Worm (Caenorhabditis elegans) whole organism, L4 larva: ENCODE results near the gene nspb-11.
A peak's percentile ranks its signal among the peaks of the same experiment; 100 is the strongest.

Experiments used
- F26F4.8 ChIP-seq: fragments of 200-800 bp; sonication (Bioruptor generic); conservative IDR thresholded peaks from 2 replicates; pipeline ENCODE4 v1.3.6; 2022; ENCODE audit warnings: missing genetic modification characterization, missing compliant biosample characterization
- F44E2.7 ChIP-seq: fragments of 200-800 bp; sonication (Bioruptor generic); IDR thresholded peaks from 2 replicates; pipeline ENCODE4 v2.1.2; 2022; ENCODE audit warnings: missing genetic modification characterization, missing compliant biosample characterization
- T26A8.4 ChIP-seq: fragments of 200-800 bp; sonication (Bioruptor generic); IDR thresholded peaks from 2 replicates; pipeline ENCODE4 v1.3.6; 2022; ENCODE audit warnings: missing genetic modification characterization, missing compliant biosample characterization
- aha-1 ChIP-seq: fragments of 150-350 bp; peaks from one replicate; lab custom pipeline; 2014; ENCODE audit warnings: missing biosample characterization, missing genetic modification characterization
- ama-1 ChIP-seq: fragments of 150-350 bp; optimal IDR thresholded peaks from 2 replicates; lab custom pipeline; 2014; ENCODE audit warnings: inconsistent platforms, mixed read lengths
- arid-1 ChIP-seq: fragments of 200-800 bp; sonication (Bioruptor generic); conservative IDR thresholded peaks from 2 replicates; pipeline ENCODE4 v1.3.6; 2022; ENCODE audit warnings: missing genetic modification reagents, missing genetic modification characterization, missing compliant biosample characterization
- attf-4 ChIP-seq: sonication (generic microtip); optimal IDR thresholded peaks from 3 replicates; lab custom pipeline; 2017; ENCODE audit warnings: missing biosample characterization, missing genetic modification characterization
- ceh-44 ChIP-seq: fragments of 200-800 bp; sonication (Bioruptor generic); IDR thresholded peaks from 2 replicates; pipeline ENCODE4 v1.3.6; 2022; ENCODE audit warnings: missing genetic modification reagents, missing genetic modification characterization, missing compliant biosample characterization
- ceh-82 ChIP-seq: sonication (generic microtip); optimal IDR thresholded peaks from 2 replicates; lab custom pipeline; 2017; ENCODE audit warnings: missing biosample characterization, missing genetic modification characterization
- ces-1 ChIP-seq: fragments of 150-350 bp; sonication (generic microtip); optimal IDR thresholded peaks from 4 replicates; lab custom pipeline; 2014; ENCODE audit warnings: missing biosample characterization, missing genetic modification reagents, missing genetic modification characterization
- ctbp-1 ChIP-seq: fragments of 200-800 bp; sonication (Bioruptor generic); IDR thresholded peaks from 2 replicates; pipeline ENCODE4 v1.3.6; 2022; ENCODE audit warnings: missing genetic modification reagents, missing genetic modification characterization, missing compliant biosample characterization
- daf-12 ChIP-seq: fragments of 150-350 bp; optimal IDR thresholded peaks from 2 replicates; lab custom pipeline; 2014; ENCODE audit warnings: missing biosample characterization, missing genetic modification reagents, missing genetic modification characterization
- daf-16 ChIP-seq, 3 experiments: sonication (generic microtip); optimal IDR thresholded peaks; 2 replicates each; lab custom pipeline; 2016 to 2017; ENCODE audit warnings: missing genetic modification characterization in 3 of 3, missing genetic modification reagents in 3 of 3, mild to moderate bottlenecking in 2 of 3, missing compliant biosample characterization in 2 of 3, missing biosample characterization in 1 of 3, moderate library complexity in 1 of 3
- daf-19 ChIP-seq: fragments of 200-800 bp; sonication (Bioruptor generic); conservative IDR thresholded peaks from 2 replicates; pipeline ENCODE4 v1.3.6; 2022; ENCODE audit warnings: missing genetic modification characterization, missing compliant biosample characterization
- dmd-6 ChIP-seq: fragments of 200-800 bp; sonication (Bioruptor generic); IDR thresholded peaks from 2 replicates; pipeline ENCODE4 v1.3.6; 2022; ENCODE audit warnings: missing genetic modification reagents, missing genetic modification characterization, missing compliant biosample characterization
- dmd-8 ChIP-seq: fragments of 200-800 bp; sonication (Bioruptor generic); IDR thresholded peaks from 2 replicates; pipeline ENCODE4 v1.3.6; 2022; ENCODE audit warnings: missing genetic modification characterization, missing compliant biosample characterization
- egl-27 ChIP-seq: sonication (generic microtip); optimal IDR thresholded peaks from 3 replicates; lab custom pipeline; 2017; ENCODE audit warnings: missing biosample characterization, missing genetic modification reagents, missing genetic modification characterization
- hif-1 ChIP-seq, 2 experiments: sonication (generic microtip); optimal IDR thresholded peaks; 2 replicates each; lab custom pipeline; 2016 to 2017; ENCODE audit warnings: missing compliant biosample characterization in 2 of 2, missing genetic modification characterization in 2 of 2, missing genetic modification reagents in 2 of 2, missing genotype in 2 of 2, mild to moderate bottlenecking in 1 of 2
- hlh-30 ChIP-seq: sonication (generic microtip); optimal IDR thresholded peaks from 2 replicates; lab custom pipeline; 2017; ENCODE audit warnings: antibody characterized with exemption, mild to moderate bottlenecking, missing genetic modification characterization, missing compliant biosample characterization; ENCODE audit not compliant: insufficient read depth
- hmg-1.1 ChIP-seq: fragments of 200-800 bp; sonication (Bioruptor generic); IDR thresholded peaks from 2 replicates; pipeline ENCODE4 v1.3.6; 2022; ENCODE audit warnings: missing genetic modification reagents, missing genetic modification characterization, missing compliant biosample characterization
- lin-15B ChIP-seq: fragments of 150-350 bp; sonication (generic microtip); optimal IDR thresholded peaks from 3 replicates; lab custom pipeline; 2014; ENCODE audit warnings: missing biosample characterization, missing genetic modification characterization
- lsy-2 ChIP-seq, 2 experiments: fragments of 150-350 bp in 1 of 2; sonication (generic microtip) in 1 of 2; optimal IDR thresholded peaks; 2 replicates each; lab custom pipeline; 2014 to 2017; ENCODE audit warnings: missing biosample characterization in 2 of 2, missing genetic modification characterization in 2 of 2
- madf-5 ChIP-seq, 2 experiments: fragments of 200-800 bp; sonication (Bioruptor generic); IDR thresholded peaks; 2 replicates each; pipeline ENCODE4 v1.3.6; 2022; ENCODE audit warnings: missing compliant biosample characterization in 2 of 2, missing genetic modification characterization in 2 of 2
- mes-2 ChIP-seq: sonication (generic microtip); optimal IDR thresholded peaks from 2 replicates; lab custom pipeline; 2016; ENCODE audit warnings: missing genotype, mild to moderate bottlenecking, missing genetic modification characterization, missing compliant biosample characterization; ENCODE audit not compliant: poor library complexity, severe bottlenecking
- mxl-2 ChIP-seq: fragments of 200-800 bp; sonication (Bioruptor generic); conservative IDR thresholded peaks from 2 replicates; pipeline ENCODE4 v1.3.6; 2022; ENCODE audit warnings: missing genetic modification reagents, missing genetic modification characterization, missing compliant biosample characterization
- nhr-10 ChIP-seq: fragments of 150-350 bp; optimal IDR thresholded peaks from 2 replicates; lab custom pipeline; 2014; ENCODE audit warnings: missing biosample characterization, missing genetic modification characterization
- nhr-11 ChIP-seq: fragments of 150-350 bp; optimal IDR thresholded peaks from 2 replicates; lab custom pipeline; 2014; ENCODE audit warnings: missing biosample characterization, missing genetic modification characterization
- nhr-237 ChIP-seq: sonication (generic microtip); optimal IDR thresholded peaks from 2 replicates; lab custom pipeline; 2017; ENCODE audit warnings: missing biosample characterization, missing genetic modification characterization
- nhr-77 ChIP-seq: fragments of 150-350 bp; optimal IDR thresholded peaks from 2 replicates; lab custom pipeline; 2014; ENCODE audit warnings: missing biosample characterization, missing genetic modification characterization
- sdz-12 ChIP-seq: fragments of 200-800 bp; sonication (Bioruptor generic); optimal IDR thresholded peaks from 2 replicates; lab custom pipeline; 2018; ENCODE audit warnings: mild to moderate bottlenecking, missing genetic modification characterization, missing compliant biosample characterization
- skn-1 ChIP-seq: fragments of 150-350 bp; optimal IDR thresholded peaks from 2 replicates; lab custom pipeline; 2014; ENCODE audit warnings: missing biosample characterization, missing genetic modification characterization
- snpc-1.2 ChIP-seq: fragments of 200-800 bp; sonication (Bioruptor generic); IDR thresholded peaks from 2 replicates; pipeline ENCODE4 v1.3.6; 2022; ENCODE audit warnings: missing genetic modification reagents, missing genetic modification characterization, missing compliant biosample characterization
- snpc-4 ChIP-seq: fragments of 150-350 bp; optimal IDR thresholded peaks from 2 replicates; lab custom pipeline; 2014; ENCODE audit warnings: missing biosample characterization, missing genetic modification characterization
- tag-97 ChIP-seq: fragments of 200-800 bp; sonication (Bioruptor generic); IDR thresholded peaks from 2 replicates; pipeline ENCODE4 v1.3.6; 2022; ENCODE audit warnings: missing genetic modification characterization, missing compliant biosample characterization
- tra-1 ChIP-seq: fragments of 200-800 bp; sonication (Bioruptor generic); IDR thresholded peaks from 2 replicates; pipeline ENCODE4 v1.3.6; 2022; ENCODE audit warnings: missing genetic modification reagents, missing genetic modification characterization, missing compliant biosample characterization
- unc-39 ChIP-seq: sonication (generic microtip); optimal IDR thresholded peaks from 2 replicates; lab custom pipeline; 2017; ENCODE audit warnings: missing biosample characterization, missing genetic modification characterization
- unc-62 ChIP-seq, 3 experiments: fragments of 150-350 bp in 1 of 3; sonication (generic microtip); optimal IDR thresholded peaks in 2 of 3; peaks in 1 of 3; 1 replicate in 1 of 3; 2 replicates in 2 of 3; lab custom pipeline; 2014 to 2017; ENCODE audit warnings: missing biosample characterization in 3 of 3, missing genetic modification characterization in 3 of 3, missing genetic modification reagents in 3 of 3, missing genotype in 1 of 3
- zag-1 ChIP-seq: fragments of 150-350 bp; optimal IDR thresholded peaks from 2 replicates; lab custom pipeline; 2014; ENCODE audit warnings: missing biosample characterization, missing genetic modification characterization
- zip-11 ChIP-seq: fragments of 200-800 bp; sonication (Bioruptor generic); IDR thresholded peaks from 2 replicates; pipeline ENCODE4 v1.3.6; 2022; ENCODE audit warnings: missing genetic modification characterization, missing compliant biosample characterization

Gene nspb-11

DNA sequence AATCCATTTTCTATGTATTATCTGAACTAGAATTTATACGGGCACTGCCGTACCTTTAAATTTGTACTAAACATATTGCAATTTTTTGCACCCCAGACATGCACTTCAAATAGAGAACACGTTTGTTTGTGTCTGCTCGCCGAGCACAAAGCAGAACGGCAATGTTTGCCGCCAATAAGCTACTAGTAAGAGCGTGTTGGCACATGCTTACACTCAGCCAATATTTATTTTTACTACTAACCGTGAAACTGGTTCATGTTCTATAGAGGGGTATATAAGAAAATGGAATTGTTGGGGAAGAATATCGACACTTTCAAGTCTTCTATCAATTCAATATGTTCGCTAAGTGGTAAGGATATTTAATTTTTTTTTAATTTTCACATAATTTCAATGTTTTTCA is at the start of gene nspb-11:
Gene nspb-11, plus strand, starts transcription at position 301 of the 400 bp plus-strand sequence.
- TF ChIP-seq snpc-1.2 (GFP tag; lab: Robert Waterston, UW): no peak
- TF ChIP-seq dmd-6: no peak
- TF ChIP-seq lsy-2 (tag; optimal IDR thresholded peaks at IDR 0.05; lab: Kevin White, UChicago): no peak
- peak in 1 of 2 experiments; percentile 13 for TF ChIP-seq unc-62 (GFP tag; optimal IDR thresholded peaks at IDR 0.05 in 1 of 2; lab: Kevin White, UChicago)
- no peak for TF ChIP-seq unc-62 (tag; optimal IDR thresholded peaks at IDR 0.05; lab: Kevin White, UChicago)

DNA sequence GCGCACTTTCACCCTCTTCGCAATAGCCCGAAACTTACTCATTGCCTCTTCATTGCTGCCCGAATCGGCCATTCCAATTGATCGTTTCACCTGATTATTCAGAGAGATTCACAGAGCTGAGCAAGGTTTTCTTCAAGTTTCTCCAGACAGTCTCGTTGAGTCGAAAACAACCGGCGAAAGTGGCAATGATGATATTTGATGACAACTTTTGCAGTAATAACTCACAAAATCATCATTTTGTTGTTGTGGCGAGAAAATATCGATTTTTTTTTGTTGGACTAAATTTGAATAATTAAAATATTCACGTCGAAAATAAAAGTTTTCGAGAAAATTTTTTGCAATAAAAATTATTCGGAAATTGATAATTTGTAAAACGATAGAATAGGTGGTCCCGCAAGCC is 41.6 kb upstream of the nspb-11 start, which contains the start of gene snf-5:
Gene snf-5, minus strand, starts transcription at position 182 of the 400 bp plus-strand sequence.
- TF ChIP-seq unc-39 (tag; lab: Kevin White, UChicago) (no peak), tag-97 (no peak), zip-11 (GFP tag; lab: Robert Waterston, UW) (no peak), nhr-10 (tag; lab: Kevin White, UChicago) (no peak), hif-1 (tag; optimal IDR thresholded peaks at IDR 0.05; lab: Kevin White, UChicago) (no peak), ceh-82 (tag; lab: Kevin White, UChicago) (no peak), nhr-11 (tag; lab: Kevin White, UChicago) (no peak), attf-4 (no peak), lin-15B (tag; lab: Kevin White, UChicago) (no peak), zag-1 (tag; lab: Kevin White, UChicago) (no peak), nhr-237 (tag; lab: Kevin White, UChicago) (no peak), ceh-44 (GFP tag; lab: Robert Waterston, UW) (no peak), daf-12 (no peak), mes-2 (tag; lab: Kevin White, UChicago) (no peak), nhr-77 (tag; lab: Kevin White, UChicago) (no peak)
- TF ChIP-seq, all 104 proteins: peak for 0

DNA sequence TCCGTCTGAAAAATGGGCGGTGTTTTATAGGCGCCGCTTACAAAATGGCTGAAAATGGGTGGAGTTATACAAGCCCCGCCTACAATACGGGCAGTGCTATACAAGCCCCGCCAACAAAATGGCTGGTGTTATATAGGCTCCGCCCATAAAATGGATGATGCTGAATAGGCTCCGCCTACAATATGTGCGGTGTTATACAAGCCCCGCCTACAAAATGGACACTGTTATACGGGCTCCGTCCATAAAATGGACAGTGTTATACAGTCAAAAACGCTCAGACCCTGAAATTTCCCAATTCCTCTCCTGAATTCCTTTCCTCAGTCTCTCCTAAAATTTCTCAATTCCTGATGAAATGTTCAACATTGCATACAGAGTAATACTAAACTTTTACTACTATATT is 41.1 kb upstream of the nspb-11 start:
- no peak for TF ChIP-seq hmg-1.1 (GFP tag; lab: Robert Waterston, UW)
- TF ChIP-seq ama-1: peak; percentile 56
- TF ChIP-seq egl-27: no peak
- TF ChIP-seq F44E2.7 (GFP tag; lab: Robert Waterston, UW): 0 out of 2 replicates have a peak, but pooled peaks have one; percentile 25
- TF ChIP-seq F26F4.8 (GFP tag; lab: Robert Waterston, UW): no peak
- peak; percentile 1 for TF ChIP-seq nhr-77 (tag; lab: Kevin White, UChicago)
- 0 out of 2 replicates have a peak, but pooled peaks have one; percentile 13 for TF ChIP-seq T26A8.4 (GFP tag; lab: Robert Waterston, UW)
- TF ChIP-seq madf-5 (GFP tag; IDR thresholded peaks at IDR 0.05; lab: Robert Waterston, UW): no peak
- TF ChIP-seq mxl-2: no peak
- TF ChIP-seq skn-1 (tag; lab: Kevin White, UChicago): no peak
- TF ChIP-seq snpc-4 (tag; lab: Kevin White, UChicago): no peak
- no peak for TF ChIP-seq arid-1 (GFP tag; lab: Robert Waterston, UW)
- TF ChIP-seq dmd-8: 0 out of 2 replicates have a peak, but pooled peaks have one; percentile 60
- no peak for TF ChIP-seq ctbp-1 (GFP tag; lab: Robert Waterston, UW)
- no peak for TF ChIP-seq sdz-12 (GFP tag; lab: Kevin White, UChicago)
- TF ChIP-seq aha-1: peak; percentile 85
- no peak for TF ChIP-seq hlh-30 (tag; lab: Kevin White, UChicago)
- TF ChIP-seq daf-19: no peak

DNA sequence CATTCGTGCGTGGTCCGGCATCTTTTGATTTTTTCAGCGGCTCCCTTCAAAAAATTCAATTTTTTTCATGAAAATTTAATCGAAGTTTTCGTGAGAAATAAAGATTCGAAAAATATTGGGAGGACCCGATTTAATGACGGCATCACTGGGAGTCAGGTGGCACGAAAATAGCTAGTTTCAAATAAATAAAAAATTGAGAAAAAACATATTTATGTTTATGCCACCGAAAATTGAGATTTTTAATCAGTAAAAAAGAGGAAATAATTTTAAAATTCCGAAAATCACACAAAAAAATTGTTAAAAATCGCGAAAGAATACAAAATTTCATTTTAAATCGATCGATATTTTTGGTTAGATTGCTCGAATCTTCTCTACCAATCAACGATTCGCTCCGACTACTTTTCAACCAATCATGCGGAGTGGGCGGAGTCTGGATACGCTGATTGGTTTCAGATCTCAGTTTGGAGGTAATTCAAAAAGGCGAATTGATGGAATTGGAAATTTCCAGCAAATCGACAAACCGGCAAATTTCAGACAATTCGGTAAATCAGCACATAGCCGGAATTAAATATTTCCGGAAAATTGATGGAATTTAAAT is 29.0 kb upstream of the nspb-11 start, which contains the start of gene gsy-1:
Gene gsy-1, minus strand, starts transcription at position 51 of the 598 bp plus-strand sequence.
- peak in 1 of 2 experiments; percentile 52 for TF ChIP-seq daf-16 (GFP tag; optimal IDR thresholded peaks at IDR 0.05; lab: Kevin White, UChicago)
- no peak for TF ChIP-seq daf-16 (tag; optimal IDR thresholded peaks at IDR 0.05; lab: Kevin White, UChicago)
- no peak for TF ChIP-seq ces-1 (GFP tag; lab: Kevin White, UChicago)
- no peak for TF ChIP-seq tra-1 (GFP tag; lab: Robert Waterston, UW)
